Fruit fly (Drosophila melanogaster): ENCODE measurements around the gene rdgB.

Gene rdgB

DNA sequence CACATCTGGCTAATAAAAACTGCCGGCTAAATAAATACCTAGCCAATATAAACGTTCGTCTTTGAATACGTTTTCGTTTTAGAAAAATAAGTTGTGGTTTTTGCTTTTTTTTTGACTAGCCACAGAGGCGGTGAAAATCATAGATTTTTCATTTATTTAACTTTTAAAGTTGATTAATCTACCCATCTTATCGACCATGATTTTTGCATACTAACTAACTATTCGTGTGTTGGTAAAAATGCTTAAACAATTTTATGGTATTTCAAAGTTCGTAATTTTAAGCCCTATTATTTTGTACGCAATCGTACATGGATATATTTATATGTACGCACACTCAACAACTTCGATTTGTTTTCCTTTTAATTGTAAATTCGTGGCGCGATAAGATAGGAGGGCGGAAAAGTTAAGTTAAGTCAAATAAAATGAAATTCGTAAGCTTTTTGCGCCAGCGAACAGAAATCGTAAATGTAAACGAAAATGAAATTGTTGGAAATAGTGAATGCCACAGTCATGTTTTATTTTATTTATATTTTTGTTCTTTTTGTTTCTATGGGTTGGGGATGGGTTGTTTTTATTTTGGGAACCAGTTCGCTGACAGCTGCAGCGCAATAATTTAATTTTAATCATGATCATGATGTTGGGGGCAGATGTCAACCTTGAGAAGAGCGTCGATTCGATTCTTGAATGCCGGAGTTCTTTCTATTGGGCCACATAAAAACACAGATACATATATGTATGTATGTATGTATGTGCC lies 55.0 kb downstream of the rdgB start (continued):
- TF ChIP-seq CG10147 (GFP tag; optimal IDR thresholded peaks at IDR 0.05) (peak; percentile 4), CG7745 (tag; optimal IDR thresholded peaks at IDR 0.05) (no peak), salm (tag; optimal IDR thresholded peaks at IDR 0.05) (no peak), unc-4 (GFP tag; IDR thresholded peaks at IDR 0.05; ENCODE audit: partially characterized antibody) (no peak), tin (GFP tag; optimal IDR thresholded peaks at IDR 0.05) (no peak), CG8089 (GFP tag; optimal IDR thresholded peaks at IDR 0.05) (no peak), ftz-f1 (GFP tag; optimal IDR thresholded peaks at IDR 0.05) (no peak), Deaf1 (tag; optimal IDR thresholded peaks at IDR 0.05) (peak; percentile 5), CG10462 (GFP tag; optimal IDR thresholded peaks at IDR 0.05) (no peak), NC2β (GFP tag; optimal IDR thresholded peaks at IDR 0.05) (no peak), CG14441 (GFP tag; IDR thresholded peaks at IDR 0.05) (no peak; the same call in 1 of the 2 replicates), p53 (GFP tag; optimal IDR thresholded peaks at IDR 0.05) (no peak), Pdp1 (GFP tag; optimal IDR thresholded peaks at IDR 0.05) (peak in 1 of 2 experiments; percentile 4), lmd (GFP tag; IDR thresholded peaks at IDR 0.05) (no peak), CG13775 (GFP tag; optimal IDR thresholded peaks at IDR 0.05) (peak; percentile 11), Elba2 (GFP tag; optimal IDR thresholded peaks at IDR 0.05) (no peak), CG1602 (GFP tag; optimal IDR thresholded peaks at IDR 0.05) (peak; percentile 26), pros (GFP tag; optimal IDR thresholded peaks at IDR 0.05) (no peak), shn (GFP tag; optimal IDR thresholded peaks at IDR 0.05) (no peak), CG11723 (GFP tag; optimal IDR thresholded peaks at IDR 0.05) (no peak), sqz (GFP tag; optimal IDR thresholded peaks at IDR 0.05) (no peak), CG3847 (GFP tag; IDR thresholded peaks at IDR 0.05) (no peak), CG16815 (GFP tag; optimal IDR thresholded peaks at IDR 0.05) (no peak), Ssrp (tag; optimal IDR thresholded peaks at IDR 0.05) (no peak), crol (GFP tag; IDR thresholded peaks at IDR 0.05) (no peak), grau (tag; optimal IDR thresholded peaks at IDR 0.05) (peak; percentile 63), Ets97D (GFP tag; optimal IDR thresholded peaks at IDR 0.05) (no peak), dm (GFP tag; optimal IDR thresholded peaks at IDR 0.05) (no peak), Fer3 (tag; optimal IDR thresholded peaks at IDR 0.05) (peak; percentile 52), D (optimal IDR thresholded peaks at IDR 0.05) (no peak), D (GFP tag; optimal IDR thresholded peaks at IDR 0.05) (no peak), CG43689 (GFP tag; IDR thresholded peaks at IDR 0.05) (no peak), H2.0 (GFP tag; IDR thresholded peaks at IDR 0.05) (no peak), pnt (GFP tag; optimal IDR thresholded peaks at IDR 0.05) (no peak), gcm (GFP tag; optimal IDR thresholded peaks at IDR 0.05) (no peak), yki (optimal IDR thresholded peaks at IDR 0.05) (no peak), luna (GFP tag; optimal IDR thresholded peaks at IDR 0.05) (no peak), crc (GFP tag; optimal IDR thresholded peaks at IDR 0.05) (no peak), gem (tag; optimal IDR thresholded peaks at IDR 0.05) (peak; percentile 73), jing (GFP tag; optimal IDR thresholded peaks at IDR 0.05) (no peak), sc (optimal IDR thresholded peaks at IDR 0.05) (no peak), sc (GFP tag; optimal IDR thresholded peaks at IDR 0.05) (no peak)

DNA sequence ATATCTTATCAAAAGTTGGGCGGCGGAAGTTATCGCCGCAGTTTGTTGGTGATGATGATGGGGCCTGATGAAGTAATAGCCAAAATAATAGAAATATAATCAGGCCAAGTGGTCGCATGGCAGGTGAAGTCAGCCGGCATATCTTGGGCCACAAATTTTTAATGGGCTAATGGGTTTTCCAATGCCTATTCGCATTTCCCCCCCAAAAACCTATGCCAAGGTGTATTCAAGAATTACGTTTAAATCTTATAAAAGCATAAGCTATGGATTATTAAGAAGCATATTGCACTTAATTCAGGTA lies 55.6 kb downstream of the rdgB start:
- peak; percentile 45 for TF ChIP-seq sug (tag; optimal IDR thresholded peaks at IDR 0.05)
- TF ChIP-seq odd (GFP tag; optimal IDR thresholded peaks at IDR 0.05) = no peak
- no peak for TF ChIP-seq sob (GFP tag; IDR thresholded peaks at IDR 0.05)
- peak; percentile 38; the same call in 1 of the 2 replicates for TF ChIP-seq GATAe (GFP tag; conservative IDR thresholded peaks at IDR 0.05)
- TF ChIP-seq crp (GFP tag; optimal IDR thresholded peaks at IDR 0.05) = no peak
- peak; percentile 96 for TF ChIP-seq exex (tag; optimal IDR thresholded peaks at IDR 0.05)
- TF ChIP-seq pnt (GFP tag; optimal IDR thresholded peaks at IDR 0.05) = no peak
- no peak for TF ChIP-seq lov (optimal IDR thresholded peaks at IDR 0.05)
- TF ChIP-seq lov (GFP tag; IDR thresholded peaks at IDR 0.05) = no peak
- no peak for TF ChIP-seq seq (GFP tag; IDR thresholded peaks at IDR 0.05)
- no peak for TF ChIP-seq H15 (GFP tag; IDR thresholded peaks at IDR 0.05)
- no peak for TF ChIP-seq CG5245 (GFP tag; optimal IDR thresholded peaks at IDR 0.05)
- TF ChIP-seq D (optimal IDR thresholded peaks at IDR 0.05) = no peak
- TF ChIP-seq D (GFP tag; optimal IDR thresholded peaks at IDR 0.05) = no peak
- no peak for TF ChIP-seq tna (GFP tag; IDR thresholded peaks at IDR 0.05; ENCODE audit: partially characterized antibody)
